Worm (Caenorhabditis elegans) whole organism, L2 larva: ENCODE data around the gene F19C7.3.

ENCODE experiments used
- nhr-12 ChIP-seq: fragments of 150-350 bp; optimal IDR thresholded peaks from 2 replicates; lab custom pipeline; 2014; ENCODE audit warnings: missing biosample characterization, missing genetic modification characterization
- nhr-25 ChIP-seq: fragments of 150-350 bp; sonication (generic microtip); optimal IDR thresholded peaks from 3 replicates; lab custom pipeline; 2014; ENCODE audit warnings: missing biosample characterization, missing genetic modification characterization
- snpc-4 ChIP-seq: fragments of 150-350 bp; optimal IDR thresholded peaks from 2 replicates; lab custom pipeline; 2014; ENCODE audit warnings: missing biosample characterization, missing genetic modification characterization
- unc-62 ChIP-seq: fragments of 150-350 bp; optimal IDR thresholded peaks from 2 replicates; lab custom pipeline; 2014; ENCODE audit warnings: missing biosample characterization, missing genetic modification reagents, missing genetic modification characterization
- ztf-4 ChIP-seq: fragments of 150-350 bp; optimal IDR thresholded peaks from 2 replicates; lab custom pipeline; 2014; ENCODE audit warnings: missing biosample characterization, missing genetic modification characterization

- TF ChIP-seq nhr-25 (tag; lab: Kevin White, UChicago) (no peak), unc-62 (GFP tag; lab: Kevin White, UChicago) (no peak), nhr-12 (no peak), ztf-4 (tag; lab: Kevin White, UChicago) (no peak), snpc-4 (tag; lab: Kevin White, UChicago) (no peak)
These were observed 36.5 kb downstream of the F19C7.3 start, which contains the start of gene R105.1 for ce11 chrIV:4633393-4633792.
